Fruit fly (Drosophila melanogaster) S2 (cell line): ENCODE results near the gene Wbp2.

Experiments used
- CG8478 ChIP-seq: fragments of >200 bp; optimal IDR thresholded peaks from 2 replicates; lab custom pipeline; 2018
- CTCF ChIP-seq, 2 experiments: fragments of >200 bp; optimal IDR thresholded peaks; 2 replicates each; lab custom pipeline; 2018

DNA sequence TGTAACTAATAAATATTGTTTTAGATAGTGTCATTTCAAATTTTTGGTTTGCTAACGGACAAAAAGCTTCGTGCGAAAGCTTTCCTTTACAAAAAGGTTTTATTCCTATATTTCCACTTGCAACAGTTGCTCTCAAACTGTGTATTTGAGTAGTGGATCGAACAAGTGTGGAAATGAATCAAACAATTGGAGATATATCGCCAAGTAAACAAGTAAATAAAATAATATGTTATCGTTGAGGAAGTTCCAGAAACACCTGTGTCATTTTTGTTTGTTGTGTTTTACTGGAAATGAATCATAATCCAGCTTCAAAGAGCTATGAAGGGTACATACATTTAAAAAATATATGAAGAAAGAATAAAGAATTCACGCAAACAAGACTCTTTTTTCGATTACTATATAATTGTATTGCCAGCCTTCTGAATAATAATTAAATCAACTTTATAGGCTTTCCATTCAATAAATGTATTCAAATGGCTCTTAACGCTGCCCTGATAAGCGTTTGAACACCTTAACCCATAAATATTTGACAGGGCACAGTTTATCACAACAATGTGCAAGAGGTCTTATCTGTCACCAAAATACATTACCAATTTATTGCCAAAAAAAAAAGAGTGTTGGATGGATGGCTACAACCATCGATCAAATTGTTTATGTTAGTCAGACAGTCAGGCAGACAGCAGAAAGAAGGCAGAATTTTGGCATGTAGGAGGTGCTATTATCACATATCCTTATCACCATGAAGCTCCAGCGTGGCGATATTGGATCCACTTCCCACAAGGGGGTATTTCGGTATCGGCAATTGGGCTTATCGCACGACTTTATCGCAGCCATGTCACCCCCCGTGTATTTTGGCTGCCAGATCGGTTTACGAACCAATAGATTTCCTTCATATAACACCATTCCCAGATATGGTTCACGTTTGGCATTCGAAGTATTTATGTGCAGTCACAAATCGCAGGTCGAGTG lies 14.2 kb upstream of the Wbp2 start:
- TF ChIP-seq CG8478 (no peak), CTCF (optimal IDR thresholded peaks at IDR 0.05; lab: Kevin White, UChicago) (no peak)
